Worm (Caenorhabditis elegans) whole organism, dauer: ENCODE results near the gene T07C12.10.

Experiments used
- unc-62 ChIP-seq: sonication (generic microtip); optimal IDR thresholded peaks from 2 replicates; lab custom pipeline; 2017; ENCODE audit warnings: missing biosample characterization, missing genetic modification reagents, missing genetic modification characterization

Gene T07C12.10

ce11 chrV:9943039-9943438, 17.2 kb downstream of the T07C12.10 start, which contains the start of gene fipr-12:
fipr-12 (plus strand) TSS chrV:9943339.
- no peak for TF ChIP-seq unc-62 (GFP tag; lab: Kevin White, UChicago)

ce11 chrV:9937435-9937834, 22.8 kb downstream of the T07C12.10 start, which contains the start of gene srj-33:
srj-33 (minus strand) TSS chrV:9937535.
- TF ChIP-seq unc-62 (GFP tag; lab: Kevin White, UChicago) = no peak

DNA sequence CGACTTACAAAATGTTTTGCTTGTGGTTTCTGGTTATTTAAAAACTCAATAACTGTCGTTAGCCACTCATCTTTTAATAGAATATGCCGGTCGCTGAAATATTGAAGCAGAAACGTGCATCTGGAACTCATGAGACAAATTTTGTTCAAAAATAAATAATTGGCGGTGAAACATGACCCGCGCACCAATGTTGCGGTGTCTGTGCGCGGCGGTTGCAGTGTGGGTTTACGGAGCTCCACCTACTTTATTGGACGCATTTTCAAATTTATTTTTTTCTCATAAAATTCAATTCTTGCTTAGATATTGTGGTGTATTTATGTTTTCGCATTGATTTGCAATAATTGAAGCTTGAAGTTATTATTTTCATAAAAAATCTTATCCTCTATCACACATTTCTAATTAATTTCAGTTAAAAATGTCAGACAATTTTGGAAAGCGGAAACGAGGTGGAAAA, 29.6 kb downstream of the T07C12.10 start, which contains the start of the genes rmh-2 and suds-3:
Gene rmh-2, minus strand, starts transcription at position 164 of the 454 bp plus-strand sequence.
Gene suds-3, plus strand, starts transcription at position 404 of the 454 bp plus-strand sequence.
- no peak for TF ChIP-seq unc-62 (GFP tag; lab: Kevin White, UChicago)

ce11 chrV:9927954-9928353, 32.3 kb downstream of the T07C12.10 start:
- no peak for TF ChIP-seq unc-62 (GFP tag; lab: Kevin White, UChicago)

DNA sequence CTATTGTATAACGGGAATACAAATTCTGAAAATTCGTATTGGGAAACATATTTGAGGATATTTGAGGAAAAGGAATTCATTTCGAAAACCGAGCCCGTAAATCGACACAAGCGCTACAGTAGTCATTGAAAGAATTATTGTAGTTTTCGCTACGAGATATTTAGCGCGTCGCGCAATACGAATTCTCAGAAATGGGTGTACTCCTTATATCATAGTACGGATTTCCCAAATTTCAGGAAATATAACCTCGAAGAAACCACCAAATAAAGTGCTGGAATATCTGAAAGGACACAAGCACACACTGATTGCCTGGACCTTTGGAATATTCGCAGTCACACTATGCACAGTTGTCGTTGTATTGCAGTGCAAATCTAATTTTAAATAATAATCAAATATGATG, 32.9 kb downstream of the T07C12.10 start:
- TF ChIP-seq unc-62 (GFP tag; lab: Kevin White, UChicago) = no peak

DNA sequence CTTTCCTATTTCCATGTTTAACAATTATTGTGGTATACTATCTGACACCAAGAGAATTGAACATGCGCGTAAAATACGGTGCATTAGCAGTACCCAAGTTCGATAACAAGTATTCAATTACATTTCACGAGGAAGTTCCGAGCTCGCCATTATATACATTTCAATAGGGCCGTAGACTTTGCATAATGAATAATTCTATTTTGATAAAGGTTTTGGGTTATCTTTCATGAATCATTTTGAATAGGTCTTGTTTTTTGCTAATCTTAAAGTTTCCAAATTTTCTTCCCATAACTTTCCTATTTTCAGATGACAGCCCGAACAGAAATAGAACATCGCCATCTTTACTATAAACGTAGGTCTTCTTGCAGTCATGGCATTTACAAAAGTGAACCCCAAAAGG, 34.0 kb downstream of the T07C12.10 start, which contains the start of gene C50H2.13:
Gene C50H2.13, plus strand, starts transcription at position 301 of the 400 bp plus-strand sequence.
- no peak for TF ChIP-seq unc-62 (GFP tag; lab: Kevin White, UChicago)

DNA sequence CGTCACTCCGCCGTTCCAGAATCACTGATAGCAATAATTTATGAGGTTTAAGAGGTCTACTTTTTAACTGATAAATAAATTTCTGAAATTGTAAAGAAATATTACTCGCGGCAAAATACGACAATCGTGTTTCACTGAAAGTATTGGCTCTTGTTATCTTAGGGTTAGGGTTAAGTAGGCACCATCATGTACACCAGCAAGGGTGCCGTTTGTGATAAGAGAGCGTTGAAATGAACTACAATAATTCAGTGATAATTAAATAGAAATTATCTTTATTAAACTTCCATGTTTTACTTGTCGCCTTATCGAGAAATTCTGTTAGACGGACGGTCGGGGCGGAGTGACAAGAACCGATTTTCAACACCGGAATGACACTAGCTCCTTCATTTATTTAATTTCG, 34.6 kb downstream of the T07C12.10 start:
- no peak for TF ChIP-seq unc-62 (GFP tag; lab: Kevin White, UChicago)

- no peak for TF ChIP-seq unc-62 (GFP tag; lab: Kevin White, UChicago)
Observed at ce11 chrV:9924389-9924788, 35.9 kb downstream of the T07C12.10 start.

ce11 chrV:9922481-9922880, 37.8 kb downstream of the T07C12.10 start, which contains the start of gene C50H2.7:
C50H2.7 (plus strand) TSS chrV:9922781.
- no peak for TF ChIP-seq unc-62 (GFP tag; lab: Kevin White, UChicago)

DNA sequence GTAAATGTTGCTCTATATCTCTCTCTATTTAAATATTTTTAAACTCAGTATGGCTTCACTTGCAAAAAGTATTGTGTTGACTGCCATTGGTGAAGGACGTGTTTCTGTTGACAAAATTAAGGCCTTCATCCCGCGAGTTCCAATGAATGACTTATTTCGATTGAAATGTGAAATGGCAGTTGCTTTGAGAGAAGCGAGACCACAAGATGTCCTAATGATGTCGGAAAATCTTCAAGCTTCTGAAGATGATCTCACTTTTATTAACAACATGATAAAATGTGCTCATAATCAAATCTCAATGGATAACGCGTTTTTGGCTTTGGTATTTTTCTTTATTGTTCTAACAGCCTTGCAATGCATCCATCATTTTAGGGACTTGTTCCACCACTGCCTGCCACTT, 39.0 kb downstream of the T07C12.10 start, which contains the start of gene ceh-75:
Gene ceh-75, plus strand, starts transcription at position 50 of the 400 bp plus-strand sequence.
- TF ChIP-seq unc-62 (GFP tag; lab: Kevin White, UChicago) = no peak

- TF ChIP-seq unc-62 (GFP tag; lab: Kevin White, UChicago) = no peak
Observed at ce11 chrV:9918410-9918809, 41.9 kb downstream of the T07C12.10 start, which contains the start of gene C50H2.5. C50H2.5 (plus strand) TSS chrV:9918710.

- no peak for TF ChIP-seq unc-62 (GFP tag; lab: Kevin White, UChicago)
Observed at ce11 chrV:9916665-9917064, 43.6 kb downstream of the T07C12.10 start, which contains the start of gene C50H2.4. C50H2.4 (plus strand) TSS chrV:9916965.

DNA sequence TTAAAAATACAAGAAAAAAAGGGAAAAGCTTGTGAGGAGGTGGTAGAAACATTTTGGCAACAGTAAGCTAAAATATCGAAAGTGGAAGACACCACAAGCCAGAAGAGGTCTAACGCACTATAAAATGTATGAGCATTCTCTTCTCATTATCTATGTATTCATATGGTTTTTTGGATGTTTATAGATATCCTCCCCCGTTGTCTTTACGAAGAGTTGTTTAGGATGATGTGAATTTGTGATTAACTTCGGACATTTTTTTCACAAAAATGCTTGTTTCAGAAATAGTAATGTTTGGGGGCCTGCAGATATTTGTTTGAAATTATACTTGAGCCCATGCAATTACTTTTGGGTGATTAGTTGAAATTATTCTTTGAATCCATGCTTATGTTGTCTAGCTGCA, 45.3 kb downstream of the T07C12.10 start, which contains the start of gene mec-9:
Gene mec-9, minus strand, starts transcription at position 101 of the 400 bp plus-strand sequence.
- TF ChIP-seq unc-62 (GFP tag; lab: Kevin White, UChicago) = no peak

DNA sequence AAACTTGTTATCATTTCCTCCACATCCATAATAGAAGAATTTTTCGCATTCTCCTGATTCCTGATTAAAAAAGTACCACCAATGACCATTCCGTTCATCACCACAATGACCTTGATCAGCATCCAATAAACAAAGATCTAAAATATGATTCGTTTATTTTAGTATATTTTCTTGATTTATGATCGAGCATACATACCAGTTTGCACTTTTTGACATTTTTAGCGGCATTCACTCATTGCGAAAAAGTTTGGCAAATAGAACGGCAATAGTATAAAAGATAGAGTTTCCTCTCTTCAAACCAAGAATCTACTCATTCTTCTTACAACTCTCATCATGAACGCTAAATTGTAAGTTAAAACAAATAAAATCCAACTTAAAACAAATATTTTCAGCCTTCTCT, 46.4 kb downstream of the T07C12.10 start, which contains the start of gene fipr-10:
Gene fipr-10, plus strand, starts transcription at position 301 of the 400 bp plus-strand sequence.
- TF ChIP-seq unc-62 (GFP tag; lab: Kevin White, UChicago) = no peak

DNA sequence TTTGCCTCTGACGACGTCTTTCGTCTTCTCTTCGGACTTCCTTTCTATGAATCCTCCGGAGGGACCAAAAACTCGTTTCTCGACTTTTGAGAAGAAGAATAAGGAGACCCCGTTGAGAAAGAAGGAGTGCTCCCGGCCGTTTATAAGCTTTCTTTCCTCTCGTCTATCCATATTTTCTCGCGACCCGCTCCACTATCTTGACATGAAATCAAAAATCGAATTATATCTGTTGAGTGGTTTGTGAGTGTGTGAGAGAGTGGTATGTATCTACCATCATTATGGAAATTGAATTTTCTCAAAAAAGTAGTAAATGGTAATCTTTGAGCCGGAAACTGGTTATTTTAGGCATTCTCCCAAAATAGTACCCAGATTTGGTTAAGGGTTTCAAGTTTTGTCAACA, 49.1 kb downstream of the T07C12.10 start:
- TF ChIP-seq unc-62 (GFP tag; lab: Kevin White, UChicago) = no peak
